Worm (Caenorhabditis elegans) whole organism, L1 larva: ENCODE data around the gene hrpf-2.

Experiments
- C04F5.9 ChIP-seq: sonication (generic microtip); optimal IDR thresholded peaks from 2 replicates; lab custom pipeline; 2016; ENCODE audit warnings: missing genetic modification characterization, missing compliant biosample characterization
- C34B4.2 ChIP-seq: sonication (generic microtip); optimal IDR thresholded peaks from 2 replicates; lab custom pipeline; 2017; ENCODE audit warnings: mild to moderate bottlenecking, missing genetic modification characterization, missing compliant biosample characterization
- aha-1 ChIP-seq: fragments of 150-350 bp; optimal IDR thresholded peaks from 2 replicates; lab custom pipeline; 2014; ENCODE audit warnings: missing biosample characterization, missing genetic modification characterization
- alr-1 ChIP-seq: fragments of 200-800 bp; sonication (Bioruptor generic); optimal IDR thresholded peaks from 2 replicates; lab custom pipeline; 2018; ENCODE audit warnings: borderline replicate concordance, mild to moderate bottlenecking, missing genetic modification characterization, missing compliant biosample characterization
- aly-2 ChIP-seq: fragments of 150-350 bp; optimal IDR thresholded peaks from 2 replicates; lab custom pipeline; 2014; ENCODE audit warnings: missing biosample characterization, missing genetic modification characterization
- ama-1 ChIP-seq: fragments of 150-350 bp; optimal IDR thresholded peaks from 2 replicates; lab custom pipeline; 2014
- blmp-1 ChIP-seq: fragments of 150-350 bp; optimal IDR thresholded peaks from 2 replicates; lab custom pipeline; 2014; ENCODE audit warnings: missing biosample characterization, missing genetic modification characterization
- ceh-63 ChIP-seq: fragments of 200-800 bp; sonication (Bioruptor generic); optimal IDR thresholded peaks from 2 replicates; lab custom pipeline; 2018; ENCODE audit warnings: mild to moderate bottlenecking, missing genetic modification characterization, missing compliant biosample characterization
- ceh-90 ChIP-seq: sonication (generic microtip); optimal IDR thresholded peaks from 2 replicates; lab custom pipeline; 2016; ENCODE audit warnings: missing genetic modification characterization, missing compliant biosample characterization
- dpl-1 ChIP-seq, 3 experiments: fragments of 150-350 bp in 2 of 3; sonication (generic microtip) in 1 of 3; optimal IDR thresholded peaks; 2 replicates each; lab custom pipeline; 2014 to 2017; ENCODE audit warnings: missing biosample characterization in 3 of 3, missing genetic modification characterization in 3 of 3, missing genetic modification reagents in 3 of 3
- efl-1 ChIP-seq, 4 experiments: fragments of 150-350 bp; optimal IDR thresholded peaks in 3 of 4; peaks in 1 of 4; 1 replicate in 1 of 4; 2 replicates in 3 of 4; lab custom pipeline; 2014; ENCODE audit warnings: missing biosample characterization in 2 of 4, missing genetic modification characterization in 2 of 4, missing genetic modification reagents in 2 of 4
- egl-13 ChIP-seq: sonication (generic microtip); optimal IDR thresholded peaks from 2 replicates; lab custom pipeline; 2016; ENCODE audit warnings: missing genotype, missing genetic modification reagents, missing genetic modification characterization, missing compliant biosample characterization
- elt-3 ChIP-seq, 6 experiments: fragments of 150-350 bp in 1 of 6; sonication (generic microtip); optimal IDR thresholded peaks; 2 replicates each; lab custom pipeline; 2017 to 2018; ENCODE audit warnings: missing biosample characterization in 6 of 6, missing genetic modification characterization in 6 of 6, inconsistent platforms in 1 of 6
- ets-5 ChIP-seq: fragments of 200-800 bp; sonication (Bioruptor generic); IDR thresholded peaks from 2 replicates; pipeline ENCODE4 v1.3.6; 2022; ENCODE audit warnings: missing genetic modification characterization, missing compliant biosample characterization
- fkh-10 ChIP-seq: sonication (generic microtip); optimal IDR thresholded peaks from 2 replicates; lab custom pipeline; 2017; ENCODE audit warnings: missing biosample characterization, missing genetic modification reagents, missing genetic modification characterization
- fkh-8 ChIP-seq: sonication (generic microtip); optimal IDR thresholded peaks from 2 replicates; lab custom pipeline; 2016; ENCODE audit warnings: mild to moderate bottlenecking, missing genetic modification characterization, missing compliant biosample characterization
- fos-1 ChIP-seq: fragments of 150-350 bp; optimal IDR thresholded peaks from 2 replicates; lab custom pipeline; 2014; ENCODE audit warnings: missing biosample characterization, missing genetic modification characterization
- grh-1 ChIP-seq: fragments of 200-800 bp; sonication (Bioruptor generic); IDR thresholded peaks from 2 replicates; pipeline ENCODE4 v1.3.6; 2022; ENCODE audit warnings: missing genetic modification reagents, missing genetic modification characterization, missing compliant biosample characterization
- hlh-17 ChIP-seq: fragments of 200-800 bp; sonication (Bioruptor generic); optimal IDR thresholded peaks from 2 replicates; lab custom pipeline; 2018; ENCODE audit warnings: missing genetic modification characterization, mild to moderate bottlenecking, missing compliant biosample characterization, moderate library complexity, borderline replicate concordance
- isw-1 ChIP-seq: fragments of 200-800 bp; sonication (Bioruptor generic); IDR thresholded peaks from 2 replicates; pipeline ENCODE4 v1.3.6; 2022; ENCODE audit warnings: missing genetic modification characterization, missing compliant biosample characterization
- lin-13 ChIP-seq: fragments of 150-350 bp; optimal IDR thresholded peaks from 2 replicates; lab custom pipeline; 2014; ENCODE audit warnings: missing biosample characterization, missing genetic modification reagents, missing genetic modification characterization
- lin-14 ChIP-seq: fragments of 200-800 bp; sonication (Bioruptor generic); optimal IDR thresholded peaks from 2 replicates; lab custom pipeline; 2018; ENCODE audit warnings: mild to moderate bottlenecking, missing genetic modification characterization, moderate library complexity, missing compliant biosample characterization
- lin-35 ChIP-seq, 2 experiments: fragments of 150-350 bp; optimal IDR thresholded peaks; 2 replicates each; lab custom pipeline; 2014; ENCODE audit warnings: missing biosample characterization in 2 of 2, missing genetic modification characterization in 2 of 2, missing genetic modification reagents in 2 of 2
- lir-3 ChIP-seq: sonication (generic microtip); optimal IDR thresholded peaks from 2 replicates; lab custom pipeline; 2016; ENCODE audit warnings: mild to moderate bottlenecking, missing genetic modification characterization, moderate library complexity, missing compliant biosample characterization; ENCODE audit not compliant: poor library complexity
- mab-9 ChIP-seq: fragments of 200-800 bp; sonication (Bioruptor generic); IDR thresholded peaks from 2 replicates; pipeline ENCODE4 v1.3.6; 2022; ENCODE audit warnings: missing genetic modification reagents, missing genetic modification characterization, missing compliant biosample characterization
- mdl-1 ChIP-seq, 2 experiments: fragments of 150-350 bp; optimal IDR thresholded peaks; 2 replicates each; lab custom pipeline; 2014 to 2017; ENCODE audit warnings: missing biosample characterization in 2 of 2, missing genetic modification characterization in 2 of 2, inconsistent platforms in 1 of 2
- mef-2 ChIP-seq: fragments of 150-350 bp; optimal IDR thresholded peaks from 2 replicates; lab custom pipeline; 2014; ENCODE audit warnings: missing biosample characterization, missing genetic modification characterization
- nhr-11 ChIP-seq: fragments of 150-350 bp; optimal IDR thresholded peaks from 2 replicates; lab custom pipeline; 2014; ENCODE audit warnings: missing biosample characterization, missing genetic modification characterization
- nhr-20 ChIP-seq: sonication (generic microtip); optimal IDR thresholded peaks from 2 replicates; lab custom pipeline; 2016; ENCODE audit warnings: mild to moderate bottlenecking, missing genetic modification characterization, missing compliant biosample characterization
- nhr-237 ChIP-seq: fragments of 150-350 bp; optimal IDR thresholded peaks from 2 replicates; lab custom pipeline; 2014; ENCODE audit warnings: missing biosample characterization, missing genetic modification characterization
- nhr-28 ChIP-seq: fragments of 150-350 bp; optimal IDR thresholded peaks from 2 replicates; lab custom pipeline; 2014; ENCODE audit warnings: missing biosample characterization, missing genetic modification characterization
- nhr-47 ChIP-seq: sonication (generic microtip); optimal IDR thresholded peaks from 2 replicates; lab custom pipeline; 2016; ENCODE audit warnings: mild to moderate bottlenecking, missing genetic modification characterization, moderate library complexity, missing compliant biosample characterization
- nhr-77 ChIP-seq: fragments of 150-350 bp; optimal IDR thresholded peaks from 2 replicates; lab custom pipeline; 2014; ENCODE audit warnings: missing biosample characterization, missing genetic modification characterization
- nhr-85 ChIP-seq: sonication (generic microtip); peaks from one replicate; lab custom pipeline; 2016; ENCODE audit warnings: missing genetic modification characterization, inconsistent platforms, missing compliant biosample characterization
- pax-3 ChIP-seq: fragments of 200-800 bp; sonication (Bioruptor generic); optimal IDR thresholded peaks from 2 replicates; lab custom pipeline; 2018; ENCODE audit warnings: mild to moderate bottlenecking, missing genetic modification characterization, moderate library complexity, missing compliant biosample characterization
- pqm-1 ChIP-seq: sonication (generic microtip); optimal IDR thresholded peaks from 3 replicates; lab custom pipeline; 2017; ENCODE audit warnings: missing biosample characterization, missing genetic modification characterization
- rnt-1 ChIP-seq: sonication (generic microtip); optimal IDR thresholded peaks from 2 replicates; lab custom pipeline; 2016; ENCODE audit warnings: mild to moderate bottlenecking, missing genetic modification characterization, moderate library complexity, missing compliant biosample characterization
- snpc-4 ChIP-seq: fragments of 150-350 bp; optimal IDR thresholded peaks from 2 replicates; lab custom pipeline; 2014; ENCODE audit warnings: missing biosample characterization, missing genetic modification characterization
- snu-23 ChIP-seq: sonication (generic microtip); optimal IDR thresholded peaks from 2 replicates; lab custom pipeline; 2016; ENCODE audit warnings: missing genetic modification characterization, missing compliant biosample characterization
- sptf-1 ChIP-seq: fragments of 150-350 bp; optimal IDR thresholded peaks from 2 replicates; lab custom pipeline; 2014; ENCODE audit warnings: missing biosample characterization, missing genetic modification characterization
- tlp-1 ChIP-seq: fragments of 150-350 bp; optimal IDR thresholded peaks from 2 replicates; lab custom pipeline; 2014; ENCODE audit warnings: missing biosample characterization, missing genetic modification characterization
- unc-86 ChIP-seq: sonication (generic microtip); optimal IDR thresholded peaks from 2 replicates; lab custom pipeline; 2016; ENCODE audit warnings: missing genetic modification characterization, missing compliant biosample characterization
- vab-15 ChIP-seq: sonication (generic microtip); optimal IDR thresholded peaks from 2 replicates; lab custom pipeline; 2017; ENCODE audit warnings: missing genotype, mild to moderate bottlenecking, missing genetic modification characterization, missing compliant biosample characterization
- xbp-1 ChIP-seq: sonication (generic microtip); optimal IDR thresholded peaks from 2 replicates; lab custom pipeline; 2016; ENCODE audit warnings: missing genetic modification characterization, missing compliant biosample characterization
- zag-1 ChIP-seq: fragments of 150-350 bp; optimal IDR thresholded peaks from 2 replicates; lab custom pipeline; 2014; ENCODE audit warnings: missing biosample characterization, missing genetic modification characterization
- ztf-11 ChIP-seq, 2 experiments: sonication (generic microtip); optimal IDR thresholded peaks; 2 replicates each; lab custom pipeline; 2016 to 2017; ENCODE audit warnings: missing genetic modification characterization in 2 of 2, missing biosample characterization in 1 of 2, missing compliant biosample characterization in 1 of 2
- ztf-4 ChIP-seq: fragments of 150-350 bp; optimal IDR thresholded peaks from 2 replicates; lab custom pipeline; 2014; ENCODE audit warnings: missing biosample characterization, missing genetic modification characterization

hrpf-2 gene

ce11 chrIV:6326448-6326847, 49.9 kb downstream of the hrpf-2 start, which contains the start of gene lsm-8:
Gene lsm-8 (plus strand): TSS chrIV:6326526.
- TF ChIP-seq nhr-85 (tag; lab: Kevin White, UChicago) (peak; percentile 51), C34B4.2 (tag; lab: Kevin White, UChicago) (no peak), efl-1 (optimal IDR thresholded peaks at IDR 0.05; lab: Kevin White, UChicago) (no peak), efl-1 (GFP tag; optimal IDR thresholded peaks at IDR 0.05 in 1 of 2; lab: Kevin White, UChicago) (peak in 1 of 2 experiments; percentile 54)

DNA sequence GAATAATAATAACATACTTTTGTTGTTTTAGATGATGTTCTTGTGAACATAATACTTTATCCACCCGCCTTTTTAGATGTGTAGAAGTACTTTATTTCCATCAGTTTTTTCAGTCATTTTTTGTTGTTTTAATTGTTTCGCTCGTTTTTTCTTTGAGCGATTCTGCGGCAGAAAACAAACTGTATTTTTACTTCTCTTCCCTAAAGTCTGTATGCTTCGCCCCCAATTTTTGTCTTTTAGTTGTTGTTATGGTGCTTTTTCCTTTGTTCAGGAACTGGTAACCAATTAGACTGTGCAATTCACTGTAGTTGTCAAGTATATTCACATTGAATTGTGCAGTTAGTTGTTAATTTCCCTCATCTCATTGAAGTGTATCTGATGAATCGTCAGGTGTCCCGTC, 50.6 kb downstream of the hrpf-2 start:
- TF ChIP-seq fkh-10 (GFP tag; lab: Kevin White, UChicago), result no peak
- no peak for TF ChIP-seq blmp-1
- TF ChIP-seq lin-13 (GFP tag; lab: Kevin White, UChicago), result no peak
- no peak for TF ChIP-seq nhr-77 (tag; lab: Kevin White, UChicago)
- no peak for TF ChIP-seq sptf-1 (tag; lab: Kevin White, UChicago)
- no peak for TF ChIP-seq vab-15 (tag; lab: Kevin White, UChicago)
- no peak for TF ChIP-seq grh-1
- no peak for TF ChIP-seq nhr-47 (tag; lab: Kevin White, UChicago)
- TF ChIP-seq unc-86 (tag; lab: Kevin White, UChicago), result no peak
- no peak for TF ChIP-seq tlp-1 (tag; lab: Kevin White, UChicago)
- no peak for TF ChIP-seq xbp-1 (tag; lab: Kevin White, UChicago)
- no peak for TF ChIP-seq ztf-11 (tag; optimal IDR thresholded peaks at IDR 0.05; lab: Kevin White, UChicago)
- no peak for TF ChIP-seq nhr-237 (tag; lab: Kevin White, UChicago)
- no peak for TF ChIP-seq nhr-20 (tag; lab: Kevin White, UChicago)
- TF ChIP-seq ceh-90 (tag; lab: Kevin White, UChicago), result no peak
- TF ChIP-seq, all 84 proteins: peak for 0

DNA sequence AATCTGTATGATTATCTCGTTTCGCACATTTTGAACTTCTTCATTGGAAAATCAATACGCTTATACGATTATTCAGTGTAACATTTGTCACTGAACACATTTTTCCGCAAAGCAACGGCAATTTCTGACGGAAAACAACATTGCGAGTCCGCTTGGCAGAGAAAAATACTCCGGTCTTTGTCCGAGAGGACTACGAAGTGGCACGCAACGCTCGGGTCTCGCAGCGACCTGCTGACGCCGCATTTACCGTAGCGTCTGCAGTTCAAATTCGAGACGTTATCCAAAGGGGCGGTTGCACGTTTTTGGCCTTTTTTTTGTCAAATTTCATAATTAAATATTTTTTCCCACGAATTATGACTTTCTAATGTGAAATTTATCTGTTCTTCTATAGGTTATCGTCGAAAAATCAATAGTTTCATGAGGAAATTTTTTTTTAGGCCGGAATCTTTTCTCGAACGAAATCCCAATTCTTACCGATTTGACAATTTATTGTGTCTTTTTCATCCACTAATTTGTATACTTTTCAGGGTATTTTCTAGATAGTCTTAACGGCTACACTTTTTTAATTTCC, 52.6 kb downstream of the hrpf-2 start, which contains the start of gene sqd-1:
sqd-1 (plus strand) TSS at position 521 of the 571 bp plus-strand sequence.
- no peak for TF ChIP-seq pqm-1 (tag; lab: Kevin White, UChicago)
- peak; percentile 96 for TF ChIP-seq mab-9 (GFP tag; lab: Robert Waterston, UW)
- no peak for TF ChIP-seq alr-1 (tag; lab: Kevin White, UChicago)
- TF ChIP-seq aha-1 (tag; lab: Kevin White, UChicago), result peak; percentile 84
- TF ChIP-seq nhr-11 (tag; lab: Kevin White, UChicago), result peak; percentile 74
- TF ChIP-seq ceh-63 (GFP tag; lab: Kevin White, UChicago), result peak; percentile 93
- TF ChIP-seq hlh-17 (GFP tag; lab: Kevin White, UChicago), result no peak
- TF ChIP-seq aly-2 (tag; lab: Kevin White, UChicago), result peak; percentile 71
- TF ChIP-seq nhr-28, result no peak
- TF ChIP-seq fkh-8 (tag; lab: Kevin White, UChicago), result peak; percentile 94
- peak; percentile 95 for TF ChIP-seq pax-3 (tag; lab: Kevin White, UChicago)
- TF ChIP-seq C34B4.2 (tag; lab: Kevin White, UChicago), result peak; percentile 85
- peak; percentile 86 to 88 (median 88) for TF ChIP-seq dpl-1 (GFP tag; optimal IDR thresholded peaks at IDR 0.05; lab: Kevin White, UChicago)
- TF ChIP-seq efl-1 (optimal IDR thresholded peaks at IDR 0.05; lab: Kevin White, UChicago), result peak; percentile 94 to 95
- TF ChIP-seq efl-1 (GFP tag; optimal IDR thresholded peaks at IDR 0.05 in 1 of 2; lab: Kevin White, UChicago), result peak; percentile 87 to 99
- TF ChIP-seq ets-5 (GFP tag; lab: Robert Waterston, UW), result 0 out of 2 replicates have a peak, but pooled peaks have one; percentile 13
- TF ChIP-seq mdl-1 (tag; optimal IDR thresholded peaks at IDR 0.05; lab: Kevin White, UChicago), result peak in 1 of 2 experiments; percentile 92
- peak in 5 of 6 experiments; percentile 74 to 94 (median 86) for TF ChIP-seq elt-3 (tag; optimal IDR thresholded peaks at IDR 0.05; lab: Kevin White, UChicago)
- TF ChIP-seq isw-1, result peak; percentile 98
- peak; percentile 92 for TF ChIP-seq mef-2
- TF ChIP-seq lir-3 (tag; lab: Kevin White, UChicago), result peak; percentile 93
- peak; percentile 85 for TF ChIP-seq ama-1 (lab: Kevin White, UChicago)
- peak; percentile 98 for TF ChIP-seq rnt-1 (tag; lab: Kevin White, UChicago)
- TF ChIP-seq lin-35 (GFP tag; optimal IDR thresholded peaks at IDR 0.05; lab: Kevin White, UChicago), result peak; percentile 89 to 94
- peak; percentile 96 for TF ChIP-seq egl-13
- TF ChIP-seq fos-1 (tag; lab: Kevin White, UChicago), result peak; percentile 73
- peak; percentile 98 for TF ChIP-seq nhr-20 (tag; lab: Kevin White, UChicago)
- TF ChIP-seq snpc-4, result peak; percentile 82
- peak; percentile 98 for TF ChIP-seq snu-23
- TF ChIP-seq ztf-4 (tag; lab: Kevin White, UChicago), result peak; percentile 95
- no peak for TF ChIP-seq sptf-1 (tag; lab: Kevin White, UChicago)
- TF ChIP-seq zag-1 (tag; lab: Kevin White, UChicago), result peak; percentile 8
- TF ChIP-seq lin-13 (GFP tag; lab: Kevin White, UChicago), result peak; percentile 95
- TF ChIP-seq C04F5.9 (tag; lab: Kevin White, UChicago), result peak; percentile 92
- peak; percentile 95 for TF ChIP-seq lin-14 (GFP tag; lab: Kevin White, UChicago)
